Fruit fly (Drosophila melanogaster) whole organism, wandering third instar larva: ENCODE data around the gene Ccp84Ag.

ENCODE experiments used
- Abd-B ChIP-seq: fragments of >200 bp; optimal IDR thresholded peaks from 2 replicates; lab custom pipeline; 2017; ENCODE audit warnings: missing biosample characterization, missing genetic modification characterization
- HLH106 ChIP-seq: fragments of 200-800 bp; optimal IDR thresholded peaks from 3 replicates; lab custom pipeline; 2019; ENCODE audit warnings: missing biosample characterization, mild to moderate bottlenecking, missing genetic modification characterization, moderate library complexity
- Hnf4 ChIP-seq: fragments of 200-800 bp; sonication (Bioruptor generic); optimal IDR thresholded peaks from 2 replicates; lab custom pipeline; 2016; ENCODE audit warnings: missing biosample characterization, mild to moderate bottlenecking, missing genetic modification characterization
- Hr78 ChIP-seq: fragments of >200 bp; optimal IDR thresholded peaks from 2 replicates; lab custom pipeline; 2017; ENCODE audit warnings: missing biosample characterization, missing genetic modification characterization
- Hr83 ChIP-seq: fragments of 200-300 bp; sonication (Bioruptor generic); optimal IDR thresholded peaks from 2 replicates; lab custom pipeline; 2016; ENCODE audit warnings: missing biosample characterization, mild to moderate bottlenecking, missing genetic modification characterization, moderate library complexity; ENCODE audit not compliant: poor library complexity, severe bottlenecking
- OdsH ChIP-seq: fragments of 200-800 bp; sonication (Bioruptor generic); optimal IDR thresholded peaks from 2 replicates; lab custom pipeline; 2016; ENCODE audit warnings: missing biosample characterization, mild to moderate bottlenecking, missing genetic modification characterization
- Rel ChIP-seq, 2 experiments: fragments of 200-800 bp; sonication (Bioruptor generic) in 1 of 2; optimal IDR thresholded peaks; 2 replicates in 1 of 2; 3 replicates in 1 of 2; lab custom pipeline; 2016 to 2019; ENCODE audit warnings: mild to moderate bottlenecking in 2 of 2, missing biosample characterization in 2 of 2, missing genetic modification characterization in 2 of 2, moderate library complexity in 1 of 2
- dl ChIP-seq, 2 experiments: fragments of 175-275, 200-275 bp in 1 of 2; fragments of 200-275 bp in 1 of 2; sonication (Bioruptor generic); optimal IDR thresholded peaks; lab custom pipeline; 2018; ENCODE audit warnings: mild to moderate bottlenecking in 2 of 2, missing biosample characterization in 2 of 2, missing genetic modification characterization in 2 of 2, moderate library complexity in 2 of 2; ENCODE audit not compliant: partially characterized antibody in 2 of 2, insufficient read depth in 1 of 2
- dmrt93B ChIP-seq: fragments of 200-800 bp; sonication (Bioruptor generic); optimal IDR thresholded peaks from 2 replicates; lab custom pipeline; 2018; ENCODE audit warnings: missing biosample characterization, mild to moderate bottlenecking, missing genetic modification characterization
- fru ChIP-seq: fragments of 200-800 bp; sonication (Bioruptor generic); optimal IDR thresholded peaks from 3 replicates; lab custom pipeline; 2016; ENCODE audit warnings: missing biosample characterization, mild to moderate bottlenecking, missing genetic modification characterization
- lola ChIP-seq: fragments of >200 bp; optimal IDR thresholded peaks from 2 replicates; lab custom pipeline; 2017; ENCODE audit warnings: missing biosample characterization, missing genetic modification characterization
- pan ChIP-seq: fragments of >200 bp; optimal IDR thresholded peaks from 2 replicates; lab custom pipeline; 2017
- psq ChIP-seq: fragments of 200-800 bp; sonication (Bioruptor generic); optimal IDR thresholded peaks from 3 replicates; lab custom pipeline; 2017; ENCODE audit warnings: missing biosample characterization, mild to moderate bottlenecking, missing genetic modification characterization, moderate library complexity
- usp ChIP-seq: fragments of >200 bp; optimal IDR thresholded peaks from 2 replicates; lab custom pipeline; 2017; ENCODE audit warnings: missing biosample characterization, missing genetic modification characterization

DNA sequence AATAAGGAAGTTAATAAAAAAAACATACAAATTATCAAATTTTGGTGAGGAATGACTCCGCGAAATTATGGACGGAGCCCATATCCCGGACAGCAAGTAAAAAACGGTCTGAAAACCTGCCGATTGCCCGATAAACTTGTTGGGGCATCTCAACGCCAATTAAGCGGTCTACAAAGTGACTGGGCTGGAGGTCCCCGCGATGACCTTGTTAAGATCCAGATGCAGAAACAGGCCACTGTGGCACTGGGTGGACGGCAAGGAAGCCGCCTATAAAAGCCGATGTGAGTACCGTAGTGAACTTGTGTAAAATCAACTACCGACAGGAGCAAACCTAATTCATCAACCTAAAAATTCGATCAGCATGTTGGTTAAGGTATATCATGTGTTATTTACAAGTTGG lies 2.4 kb upstream of the Ccp84Ag start, which contains the start of gene Edg84A:
- TF ChIP-seq Rel (GFP tag; optimal IDR thresholded peaks at IDR 0.05; lab: Kevin White, UChicago) (no peak), Rel (tag; optimal IDR thresholded peaks at IDR 0.05; lab: Kevin White, UChicago) (no peak), psq (GFP tag; lab: Kevin White, UChicago) (no peak), pan (lab: Kevin White, UChicago) (no peak), fru (no peak), lola (GFP tag; lab: Kevin White, UChicago) (no peak), usp (GFP tag; lab: Kevin White, UChicago) (no peak), dl (GFP tag; optimal IDR thresholded peaks at IDR 0.05; lab: Kevin White, UChicago; ENCODE audit: insufficient read depth in 1 of 2, partially characterized antibody in 2 of 2) (no peak), dmrt93B (GFP tag; lab: Kevin White, UChicago) (no peak), Abd-B (GFP tag; lab: Kevin White, UChicago) (no peak), HLH106 (tag; lab: Kevin White, UChicago) (no peak), Hr78 (GFP tag; lab: Kevin White, UChicago) (no peak), Hnf4 (no peak), OdsH (GFP tag; lab: Kevin White, UChicago) (no peak), Hr83 (GFP tag; lab: Kevin White, UChicago) (no peak)
